Worm (Caenorhabditis elegans) whole organism, L4 larva: ENCODE data around the gene act-2.

Experiments
- D1046.2 ChIP-seq: fragments of 200-800 bp; sonication (Bioruptor generic); IDR thresholded peaks from 2 replicates; pipeline ENCODE4 v1.3.6; 2022; ENCODE audit warnings: missing genetic modification characterization, missing compliant biosample characterization
- F10B5.3 ChIP-seq: sonication (generic microtip); optimal IDR thresholded peaks from 2 replicates; lab custom pipeline; 2016; ENCODE audit warnings: mild to moderate bottlenecking, missing genetic modification characterization, missing compliant biosample characterization
- F26F4.8 ChIP-seq: fragments of 200-800 bp; sonication (Bioruptor generic); conservative IDR thresholded peaks from 2 replicates; pipeline ENCODE4 v1.3.6; 2022; ENCODE audit warnings: missing genetic modification characterization, missing compliant biosample characterization
- F37D6.2 ChIP-seq: sonication (generic microtip); optimal IDR thresholded peaks from 2 replicates; lab custom pipeline; 2016; ENCODE audit warnings: mild to moderate bottlenecking, missing genetic modification characterization, missing compliant biosample characterization
- Y5F2A.4 ChIP-seq: fragments of 200-800 bp; sonication (Bioruptor generic); optimal IDR thresholded peaks from 2 replicates; lab custom pipeline; 2018; ENCODE audit warnings: mild to moderate bottlenecking, missing genetic modification characterization, missing compliant biosample characterization
- Y75B8A.6 ChIP-seq: fragments of 200-800 bp; sonication (Bioruptor generic); IDR thresholded peaks from 2 replicates; pipeline ENCODE4 v1.3.6; 2022; ENCODE audit warnings: missing genetic modification reagents, missing genetic modification characterization, missing compliant biosample characterization
- ZK337.2 ChIP-seq: fragments of 200-800 bp; sonication (Bioruptor generic); IDR thresholded peaks from 2 replicates; pipeline ENCODE4 v1.3.6; 2022; ENCODE audit warnings: missing genetic modification reagents, missing genetic modification characterization, missing compliant biosample characterization
- aha-1 ChIP-seq: fragments of 150-350 bp; peaks from one replicate; lab custom pipeline; 2014; ENCODE audit warnings: missing biosample characterization, missing genetic modification characterization
- arid-1 ChIP-seq: fragments of 200-800 bp; sonication (Bioruptor generic); conservative IDR thresholded peaks from 2 replicates; pipeline ENCODE4 v1.3.6; 2022; ENCODE audit warnings: missing genetic modification reagents, missing genetic modification characterization, missing compliant biosample characterization
- ceh-82 ChIP-seq: sonication (generic microtip); optimal IDR thresholded peaks from 2 replicates; lab custom pipeline; 2017; ENCODE audit warnings: missing biosample characterization, missing genetic modification characterization
- cey-2 ChIP-seq: sonication (generic microtip); optimal IDR thresholded peaks from 3 replicates; lab custom pipeline; 2017; ENCODE audit warnings: missing genetic modification characterization, mild to moderate bottlenecking, missing compliant biosample characterization, antibody characterized with exemption, borderline replicate concordance; ENCODE audit not compliant: insufficient read depth
- ctbp-1 ChIP-seq: fragments of 200-800 bp; sonication (Bioruptor generic); IDR thresholded peaks from 2 replicates; pipeline ENCODE4 v1.3.6; 2022; ENCODE audit warnings: missing genetic modification reagents, missing genetic modification characterization, missing compliant biosample characterization
- daf-12 ChIP-seq: fragments of 150-350 bp; optimal IDR thresholded peaks from 2 replicates; lab custom pipeline; 2014; ENCODE audit warnings: missing biosample characterization, missing genetic modification reagents, missing genetic modification characterization
- daf-16 ChIP-seq, 3 experiments: sonication (generic microtip); optimal IDR thresholded peaks; 2 replicates each; lab custom pipeline; 2016 to 2017; ENCODE audit warnings: missing genetic modification characterization in 3 of 3, missing genetic modification reagents in 3 of 3, mild to moderate bottlenecking in 2 of 3, missing compliant biosample characterization in 2 of 3, missing biosample characterization in 1 of 3, moderate library complexity in 1 of 3
- daf-19 ChIP-seq: fragments of 200-800 bp; sonication (Bioruptor generic); conservative IDR thresholded peaks from 2 replicates; pipeline ENCODE4 v1.3.6; 2022; ENCODE audit warnings: missing genetic modification characterization, missing compliant biosample characterization
- dmd-6 ChIP-seq: fragments of 200-800 bp; sonication (Bioruptor generic); IDR thresholded peaks from 2 replicates; pipeline ENCODE4 v1.3.6; 2022; ENCODE audit warnings: missing genetic modification reagents, missing genetic modification characterization, missing compliant biosample characterization
- dmd-8 ChIP-seq: fragments of 200-800 bp; sonication (Bioruptor generic); IDR thresholded peaks from 2 replicates; pipeline ENCODE4 v1.3.6; 2022; ENCODE audit warnings: missing genetic modification characterization, missing compliant biosample characterization
- dmd-9 ChIP-seq: fragments of 200-800 bp; sonication (Bioruptor generic); IDR thresholded peaks from 2 replicates; pipeline ENCODE4 v1.3.6; 2022; ENCODE audit warnings: missing genetic modification reagents, missing genetic modification characterization, missing compliant biosample characterization
- duxl-1 ChIP-seq: sonication (generic microtip); optimal IDR thresholded peaks from 2 replicates; lab custom pipeline; 2016; ENCODE audit warnings: mild to moderate bottlenecking, missing genetic modification characterization, moderate library complexity, missing compliant biosample characterization; ENCODE audit not compliant: poor library complexity
- dve-1 ChIP-seq: sonication (generic microtip); optimal IDR thresholded peaks from 2 replicates; lab custom pipeline; 2017; ENCODE audit warnings: antibody characterized with exemption, mild to moderate bottlenecking, missing genetic modification characterization, missing compliant biosample characterization; ENCODE audit not compliant: insufficient read depth
- egl-27 ChIP-seq: sonication (generic microtip); optimal IDR thresholded peaks from 3 replicates; lab custom pipeline; 2017; ENCODE audit warnings: missing biosample characterization, missing genetic modification reagents, missing genetic modification characterization
- fkh-10 ChIP-seq: fragments of 150-350 bp; optimal IDR thresholded peaks from 2 replicates; lab custom pipeline; 2014; ENCODE audit warnings: missing biosample characterization, missing genetic modification reagents, missing genetic modification characterization
- fos-1 ChIP-seq: fragments of 150-350 bp; optimal IDR thresholded peaks from 2 replicates; lab custom pipeline; 2014; ENCODE audit warnings: missing biosample characterization, missing genetic modification characterization
- hlh-11 ChIP-seq: fragments of 200-800 bp; sonication (Bioruptor generic); optimal IDR thresholded peaks from 2 replicates; lab custom pipeline; 2018; ENCODE audit warnings: mild to moderate bottlenecking, missing genetic modification characterization, missing compliant biosample characterization
- hmg-1.1 ChIP-seq: fragments of 200-800 bp; sonication (Bioruptor generic); IDR thresholded peaks from 2 replicates; pipeline ENCODE4 v1.3.6; 2022; ENCODE audit warnings: missing genetic modification reagents, missing genetic modification characterization, missing compliant biosample characterization
- lin-29 ChIP-seq: fragments of 200-800 bp; sonication (Bioruptor generic); IDR thresholded peaks from 2 replicates; pipeline ENCODE4 v1.3.6; 2022; ENCODE audit warnings: missing genetic modification reagents, missing genetic modification characterization, missing compliant biosample characterization
- lin-38 ChIP-seq: fragments of 200-800 bp; sonication (Bioruptor generic); IDR thresholded peaks from 2 replicates; pipeline ENCODE4 v1.3.6; 2022; ENCODE audit warnings: missing genetic modification reagents, missing genetic modification characterization, missing compliant biosample characterization
- lir-3 ChIP-seq: sonication (generic microtip); optimal IDR thresholded peaks from 2 replicates; lab custom pipeline; 2016; ENCODE audit warnings: mild to moderate bottlenecking, missing genetic modification characterization, missing compliant biosample characterization
- mdl-1 ChIP-seq, 2 experiments: fragments of 150-350 bp in 1 of 2; sonication (generic microtip) in 1 of 2; optimal IDR thresholded peaks; 2 replicates each; lab custom pipeline; 2014 to 2017; ENCODE audit warnings: missing biosample characterization in 2 of 2, missing genetic modification characterization in 2 of 2
- mdt-29 ChIP-seq: fragments of 200-800 bp; sonication (Bioruptor generic); IDR thresholded peaks from 2 replicates; pipeline ENCODE4 v1.3.6; 2022; ENCODE audit warnings: missing genetic modification reagents, missing genetic modification characterization, missing compliant biosample characterization
- mxl-3 ChIP-seq: fragments of 200-800 bp; sonication (Bioruptor generic); optimal IDR thresholded peaks from 2 replicates; lab custom pipeline; 2018; ENCODE audit warnings: mild to moderate bottlenecking, missing genetic modification characterization, missing compliant biosample characterization
- nhr-102 ChIP-seq: sonication (generic microtip); optimal IDR thresholded peaks from 2 replicates; lab custom pipeline; 2016; ENCODE audit warnings: mild to moderate bottlenecking, missing genetic modification characterization, moderate library complexity, missing compliant biosample characterization
- nhr-25 ChIP-seq: sonication (generic microtip); optimal IDR thresholded peaks from 2 replicates; lab custom pipeline; 2017; ENCODE audit warnings: missing genetic modification characterization, mild to moderate bottlenecking, missing compliant biosample characterization, antibody characterized with exemption, moderate library complexity, borderline replicate concordance; ENCODE audit not compliant: insufficient read depth
- nhr-28 ChIP-seq: fragments of 150-350 bp; optimal IDR thresholded peaks from 2 replicates; lab custom pipeline; 2014; ENCODE audit warnings: missing biosample characterization, missing genetic modification characterization
- nhr-48 ChIP-seq: sonication (generic microtip); optimal IDR thresholded peaks from 2 replicates; lab custom pipeline; 2016; ENCODE audit warnings: mild to moderate bottlenecking, missing genetic modification characterization, missing compliant biosample characterization
- nhr-77 ChIP-seq: fragments of 150-350 bp; optimal IDR thresholded peaks from 2 replicates; lab custom pipeline; 2014; ENCODE audit warnings: missing biosample characterization, missing genetic modification characterization
- pha-4 ChIP-seq, 2 experiments: fragments of 150-350 bp in 1 of 2; fragments of 200-800 bp in 1 of 2; sonication (Bioruptor generic) in 1 of 2; IDR thresholded peaks in 1 of 2; optimal IDR thresholded peaks in 1 of 2; 2 replicates each; pipeline versions ENCODE4 v1.3.6 to Lab custom; 2014 to 2022; ENCODE audit warnings: missing genetic modification characterization in 2 of 2, missing genetic modification reagents in 2 of 2, missing biosample characterization in 1 of 2, missing compliant biosample characterization in 1 of 2
- pqm-1 ChIP-seq: sonication (generic microtip); optimal IDR thresholded peaks from 2 replicates; lab custom pipeline; 2017; ENCODE audit warnings: missing biosample characterization, missing genetic modification characterization
- sdz-12 ChIP-seq: fragments of 200-800 bp; sonication (Bioruptor generic); optimal IDR thresholded peaks from 2 replicates; lab custom pipeline; 2018; ENCODE audit warnings: mild to moderate bottlenecking, missing genetic modification characterization, missing compliant biosample characterization
- set-16 ChIP-seq: fragments of 200-800 bp; sonication (Bioruptor generic); IDR thresholded peaks from 2 replicates; pipeline ENCODE4 v1.3.6; 2022; ENCODE audit warnings: missing genetic modification reagents, missing genetic modification characterization, missing compliant biosample characterization
- snpc-1.2 ChIP-seq: fragments of 200-800 bp; sonication (Bioruptor generic); IDR thresholded peaks from 2 replicates; pipeline ENCODE4 v1.3.6; 2022; ENCODE audit warnings: missing genetic modification reagents, missing genetic modification characterization, missing compliant biosample characterization
- tag-97 ChIP-seq: fragments of 200-800 bp; sonication (Bioruptor generic); IDR thresholded peaks from 2 replicates; pipeline ENCODE4 v1.3.6; 2022; ENCODE audit warnings: missing genetic modification characterization, missing compliant biosample characterization
- unc-130 ChIP-seq: sonication (generic microtip); optimal IDR thresholded peaks from 2 replicates; lab custom pipeline; 2016; ENCODE audit warnings: missing genetic modification reagents, missing genetic modification characterization, missing compliant biosample characterization
- unc-62 ChIP-seq, 3 experiments: fragments of 150-350 bp in 1 of 3; sonication (generic microtip); optimal IDR thresholded peaks in 2 of 3; peaks in 1 of 3; 1 replicate in 1 of 3; 2 replicates in 2 of 3; lab custom pipeline; 2014 to 2017; ENCODE audit warnings: missing biosample characterization in 3 of 3, missing genetic modification characterization in 3 of 3, missing genetic modification reagents in 3 of 3, missing genotype in 1 of 3
- zfp-3 ChIP-seq: fragments of 200-800 bp; sonication (Bioruptor generic); conservative IDR thresholded peaks from 2 replicates; pipeline ENCODE4 v1.3.6; 2022; ENCODE audit warnings: missing genetic modification reagents, missing genetic modification characterization, missing compliant biosample characterization
- zip-11 ChIP-seq: fragments of 200-800 bp; sonication (Bioruptor generic); IDR thresholded peaks from 2 replicates; pipeline ENCODE4 v1.3.6; 2022; ENCODE audit warnings: missing genetic modification characterization, missing compliant biosample characterization
- ztf-7 ChIP-seq: fragments of 150-350 bp; optimal IDR thresholded peaks from 2 replicates; lab custom pipeline; 2014; ENCODE audit warnings: missing biosample characterization, missing genetic modification characterization

Gene act-2

ce11 chrV:11080345-11081102 is 2.6 kb upstream of the act-2 start, which contains the start of gene act-1 (continued):
- TF ChIP-seq cey-2, result no peak
- no peak for TF ChIP-seq duxl-1 (tag; lab: Kevin White, UChicago)
- no peak for TF ChIP-seq fos-1 (tag; lab: Kevin White, UChicago)
- no peak for TF ChIP-seq aha-1
- TF ChIP-seq mdl-1 (tag; optimal IDR thresholded peaks at IDR 0.05; lab: Kevin White, UChicago), result no peak
- no peak for TF ChIP-seq F37D6.2 (tag; lab: Kevin White, UChicago)
- TF ChIP-seq fkh-10 (GFP tag; lab: Kevin White, UChicago), result no peak
- no peak for TF ChIP-seq egl-27
- no peak for TF ChIP-seq mdt-29 (GFP tag; lab: Robert Waterston, UW)
- TF ChIP-seq sdz-12 (GFP tag; lab: Kevin White, UChicago), result no peak
- TF ChIP-seq ctbp-1 (GFP tag; lab: Robert Waterston, UW), result 0 out of 2 replicates have a peak, but pooled peaks have one; percentile 61
- TF ChIP-seq nhr-25, result no peak
- TF ChIP-seq arid-1 (GFP tag; lab: Robert Waterston, UW), result 0 out of 2 replicates have a peak, but pooled peaks have one; percentile 4
- no peak for TF ChIP-seq Y75B8A.6 (GFP tag; lab: Robert Waterston, UW)
- no peak for TF ChIP-seq unc-130 (GFP tag; lab: Kevin White, UChicago)
- peak in 1 of 2 experiments; percentile 54 for TF ChIP-seq unc-62 (GFP tag; optimal IDR thresholded peaks at IDR 0.05 in 1 of 2; lab: Kevin White, UChicago)
- no peak for TF ChIP-seq unc-62 (tag; optimal IDR thresholded peaks at IDR 0.05; lab: Kevin White, UChicago)
- peak; percentile 26 for TF ChIP-seq dve-1
- TF ChIP-seq mxl-3 (GFP tag; lab: Kevin White, UChicago), result no peak
- no peak for TF ChIP-seq nhr-48 (tag; lab: Kevin White, UChicago)
- no peak for TF ChIP-seq D1046.2
- TF ChIP-seq tag-97 (GFP tag; lab: Robert Waterston, UW), result no peak
- TF ChIP-seq dmd-9, result no peak
- TF ChIP-seq daf-16 (GFP tag; optimal IDR thresholded peaks at IDR 0.05; lab: Kevin White, UChicago), result peak in 1 of 2 experiments; percentile 95
- no peak for TF ChIP-seq daf-16 (tag; optimal IDR thresholded peaks at IDR 0.05; lab: Kevin White, UChicago)
- TF ChIP-seq daf-19, result no peak; the same call in 1 of the 2 replicates
- 0 out of 2 replicates have a peak, but pooled peaks have one; percentile 33 for TF ChIP-seq hmg-1.1 (GFP tag; lab: Robert Waterston, UW)
- peak; percentile 95 for TF ChIP-seq pqm-1 (tag; lab: Kevin White, UChicago)
- 0 out of 2 replicates have a peak, but pooled peaks have one; percentile 13 for TF ChIP-seq set-16 (GFP tag; lab: Robert Waterston, UW)
- no peak for TF ChIP-seq ceh-82 (tag; lab: Kevin White, UChicago)
- no peak for TF ChIP-seq Y5F2A.4 (GFP tag; lab: Kevin White, UChicago)
- TF ChIP-seq dmd-8 (GFP tag; lab: Robert Waterston, UW), result no peak
- TF ChIP-seq daf-12, result no peak
- TF ChIP-seq nhr-102 (tag; lab: Kevin White, UChicago), result no peak
- peak; percentile 66 for TF ChIP-seq nhr-28 (tag; lab: Kevin White, UChicago)
- no peak for TF ChIP-seq ztf-7 (tag; lab: Kevin White, UChicago)
- peak; percentile 34 for TF ChIP-seq hlh-11 (tag; lab: Kevin White, UChicago)
- no peak for TF ChIP-seq snpc-1.2 (GFP tag; lab: Robert Waterston, UW)
- 0 out of 2 replicates have a peak, but pooled peaks have one; percentile 41 for TF ChIP-seq dmd-6 (GFP tag; lab: Robert Waterston, UW)
- no peak for TF ChIP-seq F10B5.3
- TF ChIP-seq, all 104 proteins: peak for 14

- TF ChIP-seq ceh-82 (tag; lab: Kevin White, UChicago), result no peak
- TF ChIP-seq hmg-1.1 (GFP tag; lab: Robert Waterston, UW), result no peak
- no peak for TF ChIP-seq pha-4 (GFP tag; IDR thresholded peaks at IDR 0.05; lab: Robert Waterston, UW)
- no peak for TF ChIP-seq pha-4 (tag; optimal IDR thresholded peaks at IDR 0.05; lab: Kevin White, UChicago)
- no peak for TF ChIP-seq nhr-77 (tag; lab: Kevin White, UChicago)
- TF ChIP-seq lir-3 (tag; lab: Kevin White, UChicago), result no peak
- no peak for TF ChIP-seq lin-38 (GFP tag; lab: Robert Waterston, UW)
- no peak for TF ChIP-seq zfp-3 (GFP tag; lab: Robert Waterston, UW)
- no peak for TF ChIP-seq zip-11 (GFP tag; lab: Robert Waterston, UW)
- TF ChIP-seq pqm-1 (tag; lab: Kevin White, UChicago), result no peak
- TF ChIP-seq lin-29 (GFP tag; lab: Robert Waterston, UW), result no peak
- TF ChIP-seq F26F4.8, result no peak
- TF ChIP-seq ZK337.2, result no peak
- TF ChIP-seq mdl-1 (tag; optimal IDR thresholded peaks at IDR 0.05; lab: Kevin White, UChicago), result no peak
- no peak for TF ChIP-seq nhr-28 (tag; lab: Kevin White, UChicago)
Measured at ce11 chrV:11078874-11079273, 920 bp upstream of the act-2 start.
